Fruit fly (Drosophila melanogaster) whole organism, embryonic: ENCODE data around the gene Ldaf1.
A peak's percentile ranks its signal among the peaks of the same experiment; 100 is the strongest.

Source experiments
- Asciz ChIP-seq: fragments of 200-800 bp; sonication (Bioruptor generic); optimal IDR thresholded peaks from 2 replicates; lab custom pipeline; 2017; ENCODE audit warnings: missing biosample characterization, mild to moderate bottlenecking, missing genetic modification characterization, missing genetic modification reagents
- BEAF-32 ChIP-seq: fragments of 200-800 bp; sonication (Bioruptor generic); optimal IDR thresholded peaks from 3 replicates; lab custom pipeline; 2017; ENCODE audit warnings: missing biosample characterization, missing genetic modification characterization, mild to moderate bottlenecking, moderate library complexity, missing genetic modification reagents
- Blimp-1 ChIP-seq: fragments of 200-800 bp; sonication (Bioruptor generic); optimal IDR thresholded peaks from 3 replicates; lab custom pipeline; 2018; ENCODE audit warnings: missing biosample characterization, missing genetic modification characterization, mild to moderate bottlenecking, moderate library complexity, missing genetic modification reagents
- CG12071 ChIP-seq: fragments of 200-800 bp; sonication (Bioruptor generic); optimal IDR thresholded peaks from 3 replicates; lab custom pipeline; 2018; ENCODE audit warnings: missing biosample characterization, mild to moderate bottlenecking, missing genetic modification characterization
- CG13894 ChIP-seq: fragments of 200-800 bp; sonication (Bioruptor generic); optimal IDR thresholded peaks from 3 replicates; lab custom pipeline; 2018; ENCODE audit warnings: missing biosample characterization, mild to moderate bottlenecking, missing genetic modification characterization, moderate library complexity
- CG14860 ChIP-seq: fragments of 200-800 bp; sonication (Bioruptor generic); IDR thresholded peaks from 3 replicates; pipeline ENCODE4 v1.3.6; 2022; ENCODE audit warnings: missing biosample characterization, missing genetic modification characterization; ENCODE audit not compliant: partially characterized antibody
- CG17802 ChIP-seq: fragments of 200-800 bp; sonication (Bioruptor generic); optimal IDR thresholded peaks from 2 replicates; lab custom pipeline; 2018; ENCODE audit warnings: missing biosample characterization, mild to moderate bottlenecking, missing genetic modification characterization, moderate library complexity
- CG18619 ChIP-seq: fragments of 200-800 bp; sonication (Bioruptor generic); optimal IDR thresholded peaks from 3 replicates; lab custom pipeline; 2017; ENCODE audit warnings: missing biosample characterization, mild to moderate bottlenecking, missing genetic modification characterization
- CG2116 ChIP-seq: fragments of 200-800 bp; sonication (Bioruptor generic); optimal IDR thresholded peaks from 3 replicates; lab custom pipeline; 2018; ENCODE audit warnings: missing biosample characterization, mild to moderate bottlenecking, missing genetic modification characterization
- CG2202 ChIP-seq: fragments of 200-800 bp; sonication (Bioruptor generic); optimal IDR thresholded peaks from 2 replicates; lab custom pipeline; 2018; ENCODE audit warnings: missing biosample characterization, mild to moderate bottlenecking, missing genetic modification characterization
- CG31441 ChIP-seq: fragments of 200-800 bp; sonication (Bioruptor generic); IDR thresholded peaks from 2 replicates; pipeline ENCODE4 v1.3.6; 2022; ENCODE audit warnings: missing biosample characterization, missing genetic modification characterization
- CG34422 ChIP-seq: fragments of 200-800 bp; sonication (Bioruptor generic); IDR thresholded peaks from 3 replicates; pipeline ENCODE4 v1.3.6; 2022; ENCODE audit warnings: missing biosample characterization, missing genetic modification characterization
- CG4360 ChIP-seq: fragments of 200-800 bp; sonication (Bioruptor generic); IDR thresholded peaks from 2 replicates; pipeline ENCODE4 v1.3.6; 2022; ENCODE audit warnings: missing biosample characterization, missing genetic modification characterization
- CG6791 ChIP-seq: fragments of 200-800 bp; sonication (Bioruptor generic); IDR thresholded peaks from 3 replicates; pipeline ENCODE4 v1.3.6; 2022; ENCODE audit warnings: missing biosample characterization, missing genetic modification characterization; ENCODE audit not compliant: partially characterized antibody
- CG9215 ChIP-seq: fragments of 200-800 bp; sonication (Bioruptor generic); IDR thresholded peaks from 2 replicates; pipeline ENCODE4 v1.3.6; 2022; ENCODE audit warnings: missing biosample characterization, missing genetic modification characterization
- CG9817 ChIP-seq: fragments of 200-800 bp; sonication (Bioruptor generic); optimal IDR thresholded peaks from 2 replicates; lab custom pipeline; 2018; ENCODE audit warnings: missing biosample characterization, mild to moderate bottlenecking, missing genetic modification characterization, moderate library complexity
- CG9876 ChIP-seq: fragments of 200-800 bp; sonication (Bioruptor generic); optimal IDR thresholded peaks from 2 replicates; lab custom pipeline; 2016; ENCODE audit warnings: missing biosample characterization, missing genetic modification characterization
- CHES-1-like ChIP-seq: fragments of 200-800 bp; sonication (Bioruptor generic); optimal IDR thresholded peaks from 2 replicates; lab custom pipeline; 2016; ENCODE audit warnings: missing biosample characterization, missing genetic modification characterization
- Camta ChIP-seq: fragments of 200-800 bp; sonication (Bioruptor generic); optimal IDR thresholded peaks from 2 replicates; lab custom pipeline; 2016; ENCODE audit warnings: missing biosample characterization, missing genetic modification characterization
- Chrac-16 ChIP-seq: fragments of 200-800 bp; sonication (Bioruptor generic); optimal IDR thresholded peaks from 3 replicates; lab custom pipeline; 2016; ENCODE audit warnings: missing biosample characterization, missing genetic modification characterization
- D19B ChIP-seq: fragments of 200-800 bp; sonication (Bioruptor generic); optimal IDR thresholded peaks from 2 replicates; lab custom pipeline; 2017; ENCODE audit warnings: missing biosample characterization, mild to moderate bottlenecking, missing genetic modification characterization
- Drgx ChIP-seq: fragments of 200-800 bp; sonication (Bioruptor generic); IDR thresholded peaks from 2 replicates; pipeline ENCODE4 v1.3.6; 2022; ENCODE audit warnings: missing biosample characterization, missing genetic modification characterization
- Elba2 ChIP-seq: fragments of 200-800 bp; sonication (Bioruptor generic); optimal IDR thresholded peaks from 3 replicates; lab custom pipeline; 2016; ENCODE audit warnings: missing biosample characterization, missing genetic modification characterization
- H15 ChIP-seq: fragments of 200-800 bp; sonication (Bioruptor generic); IDR thresholded peaks from 3 replicates; pipeline ENCODE4 v1.3.6; 2022; ENCODE audit warnings: missing biosample characterization, missing genetic modification characterization
- HLH4C ChIP-seq: fragments of 200-800 bp; sonication (Bioruptor generic); IDR thresholded peaks from 3 replicates; pipeline ENCODE4 v1.3.6; 2022; ENCODE audit warnings: missing biosample characterization, missing genetic modification characterization; ENCODE audit not compliant: partially characterized antibody
- Hmx ChIP-seq: fragments of 200-800 bp; sonication (Bioruptor generic); optimal IDR thresholded peaks from 2 replicates; lab custom pipeline; 2016; ENCODE audit warnings: missing biosample characterization, missing genetic modification characterization
- Hr3 ChIP-seq: fragments of 200-800 bp; sonication (Bioruptor generic); optimal IDR thresholded peaks from 3 replicates; lab custom pipeline; 2016; ENCODE audit warnings: missing biosample characterization, missing genetic modification characterization
- Hr78 ChIP-seq, 2 experiments: fragments of 200-800 bp in 1 of 2; fragments of >200 bp in 1 of 2; sonication (Bioruptor generic) in 1 of 2; optimal IDR thresholded peaks; 2 replicates each; lab custom pipeline; 2017 to 2019; ENCODE audit warnings: missing biosample characterization in 2 of 2, missing genetic modification characterization in 2 of 2, mild to moderate bottlenecking in 1 of 2, moderate library complexity in 1 of 2
- Med ChIP-seq: fragments of 200-800 bp; sonication (Bioruptor generic); peaks from one replicate; lab custom pipeline; 2016; ENCODE audit warnings: missing biosample characterization, missing genetic modification characterization, mild to moderate bottlenecking, inconsistent platforms, moderate library complexity
- Nf-YC ChIP-seq: fragments of 200-800 bp; optimal IDR thresholded peaks from 3 replicates; lab custom pipeline; 2019; ENCODE audit warnings: missing biosample characterization, mild to moderate bottlenecking, missing genetic modification characterization, moderate library complexity
- Spps ChIP-seq: fragments of 200-800 bp; sonication (Bioruptor generic); optimal IDR thresholded peaks from 2 replicates; lab custom pipeline; 2018; ENCODE audit warnings: missing biosample characterization, mild to moderate bottlenecking, missing genetic modification characterization
- Taf1 ChIP-seq: fragments of 200-800 bp; sonication (Bioruptor generic); IDR thresholded peaks from 2 replicates; pipeline ENCODE4 v1.3.6; 2022; ENCODE audit warnings: missing biosample characterization, missing genetic modification characterization
- YL-1 ChIP-seq: fragments of 200-800 bp; sonication (Bioruptor generic); optimal IDR thresholded peaks from 3 replicates; lab custom pipeline; 2017; ENCODE audit warnings: missing biosample characterization, mild to moderate bottlenecking, missing genetic modification characterization
- az2 ChIP-seq: fragments of 200-800 bp; sonication (Bioruptor generic); optimal IDR thresholded peaks from 3 replicates; lab custom pipeline; 2016; ENCODE audit warnings: missing biosample characterization, missing genetic modification characterization
- crc ChIP-seq: fragments of 200-800 bp; sonication (Bioruptor generic); optimal IDR thresholded peaks from 2 replicates; lab custom pipeline; 2016; ENCODE audit warnings: missing biosample characterization, missing genetic modification characterization
- ewg ChIP-seq: fragments of 200-800 bp; sonication (Bioruptor generic); optimal IDR thresholded peaks from 3 replicates; lab custom pipeline; 2017; ENCODE audit warnings: mild to moderate bottlenecking, missing biosample characterization, missing genetic modification reagents, missing genetic modification characterization
- gcm2 ChIP-seq: fragments of 200-800 bp; sonication (Bioruptor generic); optimal IDR thresholded peaks from 2 replicates; lab custom pipeline; 2016; ENCODE audit warnings: missing biosample characterization, missing genetic modification characterization
- grn ChIP-seq: fragments of 200-800 bp; sonication (Bioruptor generic); optimal IDR thresholded peaks from 3 replicates; lab custom pipeline; 2017; ENCODE audit warnings: missing biosample characterization, missing genetic modification characterization
- gro ChIP-seq: fragments of 200-800 bp; sonication (Bioruptor generic); optimal IDR thresholded peaks from 2 replicates; lab custom pipeline; 2016; ENCODE audit warnings: missing biosample characterization, missing genetic modification characterization
- h ChIP-seq: fragments of >200 bp; optimal IDR thresholded peaks from 2 replicates; lab custom pipeline; 2017
- hth ChIP-seq: fragments of >200 bp; optimal IDR thresholded peaks from 2 replicates; lab custom pipeline; 2017; ENCODE audit warnings: inconsistent platforms
- kah ChIP-seq: fragments of 200-800 bp; sonication (Bioruptor generic); optimal IDR thresholded peaks from 2 replicates; lab custom pipeline; 2018; ENCODE audit warnings: missing biosample characterization, mild to moderate bottlenecking, missing genetic modification characterization
- knrl ChIP-seq: fragments of 200-800 bp; sonication (Bioruptor generic); IDR thresholded peaks from 3 replicates; pipeline ENCODE4 v1.3.6; 2022; ENCODE audit warnings: missing biosample characterization, missing genetic modification characterization; ENCODE audit not compliant: partially characterized antibody
- nerfin-2 ChIP-seq: fragments of 200-800 bp; sonication (Bioruptor generic); IDR thresholded peaks from 2 replicates; pipeline ENCODE4 v1.3.6; 2022; ENCODE audit warnings: missing biosample characterization, missing genetic modification characterization; ENCODE audit not compliant: partially characterized antibody
- pros ChIP-seq: fragments of 200-800 bp; sonication (Bioruptor generic); optimal IDR thresholded peaks from 3 replicates; lab custom pipeline; 2019; ENCODE audit warnings: missing biosample characterization, mild to moderate bottlenecking, missing genetic modification characterization, moderate library complexity
- ro ChIP-seq: fragments of 200-800 bp; sonication (Bioruptor generic); IDR thresholded peaks from 2 replicates; pipeline ENCODE4 v1.3.6; 2022; ENCODE audit warnings: missing biosample characterization, missing genetic modification characterization
- so ChIP-seq: fragments of 200-800 bp; sonication (Bioruptor generic); IDR thresholded peaks from 3 replicates; pipeline ENCODE4 v1.3.6; 2022; ENCODE audit warnings: missing biosample characterization, missing genetic modification characterization
- ssp ChIP-seq: fragments of 200-800 bp; sonication (Bioruptor generic); IDR thresholded peaks from 2 replicates; pipeline ENCODE4 v1.3.6; 2022; ENCODE audit warnings: missing biosample characterization, missing genetic modification characterization
- tgo ChIP-seq: fragments of 200-800 bp; sonication (Bioruptor generic); IDR thresholded peaks from 3 replicates; pipeline ENCODE4 v1.3.6; 2022; ENCODE audit warnings: missing biosample characterization, missing genetic modification characterization
- tx ChIP-seq: fragments of 200-800 bp; sonication (Bioruptor generic); optimal IDR thresholded peaks from 2 replicates; lab custom pipeline; 2016; ENCODE audit warnings: missing biosample characterization, missing genetic modification characterization

Ldaf1 gene

dm6 chrX:1879606-1880110 is 22.1 kb downstream of the Ldaf1 start, which contains the start of gene CG14818 (continued):
- TF ChIP-seq pros (GFP tag; lab: Kevin White, UChicago) = no peak
- TF ChIP-seq CG31441 (GFP tag; lab: Robert Waterston, UW) = no peak; the same call in 1 of the 2 replicates
- TF ChIP-seq Taf1 (GFP tag; lab: Robert Waterston, UW) = no peak
- no peak for TF ChIP-seq h (lab: Kevin White, UChicago)
- TF ChIP-seq CG9817 (tag; lab: Kevin White, UChicago) = peak; percentile 78
- no peak for TF ChIP-seq hth (lab: Kevin White, UChicago)
- peak; percentile 63 for TF ChIP-seq CG13894 (tag; lab: Kevin White, UChicago)
- no peak for TF ChIP-seq Hmx
- TF ChIP-seq az2 (GFP tag; lab: Kevin White, UChicago) = peak; percentile 42
- TF ChIP-seq CG9876 (GFP tag; lab: Kevin White, UChicago) = peak; percentile 51
- TF ChIP-seq kah (GFP tag; lab: Kevin White, UChicago) = no peak
- peak; percentile 65 for TF ChIP-seq ssp (GFP tag; lab: Robert Waterston, UW)
- peak; percentile 50 for TF ChIP-seq crc (GFP tag; lab: Kevin White, UChicago)
- no peak for TF ChIP-seq Elba2 (GFP tag; lab: Kevin White, UChicago)
- peak; percentile 64 for TF ChIP-seq Camta (GFP tag; lab: Kevin White, UChicago)
- TF ChIP-seq tx = peak; percentile 24
- peak; percentile 26 for TF ChIP-seq D19B
- peak; percentile 65 for TF ChIP-seq CG9215 (GFP tag; lab: Robert Waterston, UW)
- TF ChIP-seq Med = peak; percentile 95
- peak; percentile 48; the same call in 1 of the 3 replicates for TF ChIP-seq CG34422 (GFP tag; lab: Robert Waterston, UW)
- TF ChIP-seq CG18619 (GFP tag; lab: Kevin White, UChicago) = peak; percentile 49
- TF ChIP-seq Hr78 (GFP tag; optimal IDR thresholded peaks at IDR 0.05; lab: Kevin White, UChicago) = peak in 1 of 2 experiments; percentile 62
- TF ChIP-seq Asciz = no peak
- no peak for TF ChIP-seq grn
- TF ChIP-seq CHES-1-like (GFP tag; lab: Kevin White, UChicago) = peak; percentile 65
- TF ChIP-seq Hr3 (GFP tag; lab: Kevin White, UChicago) = peak; percentile 20
- TF ChIP-seq gcm2 = peak; percentile 6
- TF ChIP-seq CG6791 (GFP tag; lab: Robert Waterston, UW) = peak; percentile 81
- TF ChIP-seq H15 = no peak; the same call in 2 of the 3 replicates
- 0 out of 3 replicates have a peak, but pooled peaks have one; percentile 39 for TF ChIP-seq so (GFP tag; lab: Robert Waterston, UW)
- peak; percentile 42 for TF ChIP-seq gro
- TF ChIP-seq Blimp-1 (GFP tag; lab: Kevin White, UChicago) = no peak
- no peak for TF ChIP-seq Spps
- TF ChIP-seq tgo (GFP tag; lab: Robert Waterston, UW) = peak; percentile 58; the same call in 2 of the 3 replicates
- TF ChIP-seq CG2202 (tag; lab: Kevin White, UChicago) = no peak
- TF ChIP-seq HLH4C (GFP tag; lab: Robert Waterston, UW) = peak; percentile 80
- peak; percentile 44 for TF ChIP-seq YL-1 (GFP tag; lab: Kevin White, UChicago)
- peak; percentile 4 for TF ChIP-seq CG2116
- no peak for TF ChIP-seq CG4360 (GFP tag; lab: Robert Waterston, UW)
- TF ChIP-seq nerfin-2 = peak; percentile 55
- no peak for TF ChIP-seq ro
- TF ChIP-seq Drgx = peak; percentile 43
- peak; percentile 89 for TF ChIP-seq knrl (GFP tag; lab: Robert Waterston, UW)
- TF ChIP-seq Nf-YC (tag; lab: Kevin White, UChicago) = peak; percentile 90
- TF ChIP-seq CG17802 (tag; lab: Kevin White, UChicago) = peak; percentile 23
- peak; percentile 2 for TF ChIP-seq ewg (GFP tag; lab: Kevin White, UChicago)
- peak; percentile 53 for TF ChIP-seq Chrac-16
- TF ChIP-seq CG12071 (GFP tag; lab: Kevin White, UChicago) = peak; percentile 45
- TF ChIP-seq CG14860 = peak; percentile 82
- peak; percentile 83 for TF ChIP-seq BEAF-32
